Worm (Caenorhabditis elegans) whole organism, L4 larva: Measurements from ENCODE around the gene F35A5.8.

Experiments used
- F44E2.7 ChIP-seq: fragments of 200-800 bp; sonication (Bioruptor generic); IDR thresholded peaks from 2 replicates; pipeline ENCODE4 v2.1.2; 2022; ENCODE audit warnings: missing genetic modification characterization, missing compliant biosample characterization
- F49E8.2 ChIP-seq: sonication (generic microtip); optimal IDR thresholded peaks from 2 replicates; lab custom pipeline; 2016; ENCODE audit warnings: missing compliant biosample characterization, mild to moderate bottlenecking, missing genetic modification characterization, borderline replicate concordance
- T20F7.1 ChIP-seq: fragments of 200-800 bp; sonication (Bioruptor generic); optimal IDR thresholded peaks from 2 replicates; lab custom pipeline; 2018; ENCODE audit warnings: mild to moderate bottlenecking, missing genetic modification characterization, missing compliant biosample characterization
- Y48G9A.11 ChIP-seq: fragments of 200-800 bp; sonication (Bioruptor generic); IDR thresholded peaks from 2 replicates; pipeline ENCODE4 v1.3.6; 2022; ENCODE audit warnings: missing genetic modification reagents, missing genetic modification characterization, missing compliant biosample characterization
- Y5F2A.4 ChIP-seq: fragments of 200-800 bp; sonication (Bioruptor generic); optimal IDR thresholded peaks from 2 replicates; lab custom pipeline; 2018; ENCODE audit warnings: mild to moderate bottlenecking, missing genetic modification characterization, missing compliant biosample characterization
- ZK337.2 ChIP-seq: fragments of 200-800 bp; sonication (Bioruptor generic); IDR thresholded peaks from 2 replicates; pipeline ENCODE4 v1.3.6; 2022; ENCODE audit warnings: missing genetic modification reagents, missing genetic modification characterization, missing compliant biosample characterization
- ZK546.5 ChIP-seq, 2 experiments: sonication (generic microtip); optimal IDR thresholded peaks; 2 replicates each; lab custom pipeline; 2017; ENCODE audit warnings: missing biosample characterization in 2 of 2, missing genetic modification characterization in 2 of 2
- aha-1 ChIP-seq: fragments of 150-350 bp; peaks from one replicate; lab custom pipeline; 2014; ENCODE audit warnings: missing biosample characterization, missing genetic modification characterization
- aly-2 ChIP-seq: sonication (generic microtip); optimal IDR thresholded peaks from 2 replicates; lab custom pipeline; 2018; ENCODE audit warnings: missing biosample characterization, missing genetic modification characterization
- attf-4 ChIP-seq: sonication (generic microtip); optimal IDR thresholded peaks from 3 replicates; lab custom pipeline; 2017; ENCODE audit warnings: missing biosample characterization, missing genetic modification characterization
- ceh-44 ChIP-seq: fragments of 200-800 bp; sonication (Bioruptor generic); IDR thresholded peaks from 2 replicates; pipeline ENCODE4 v1.3.6; 2022; ENCODE audit warnings: missing genetic modification reagents, missing genetic modification characterization, missing compliant biosample characterization
- ceh-82 ChIP-seq: sonication (generic microtip); optimal IDR thresholded peaks from 2 replicates; lab custom pipeline; 2017; ENCODE audit warnings: missing biosample characterization, missing genetic modification characterization
- cey-2 ChIP-seq: sonication (generic microtip); optimal IDR thresholded peaks from 3 replicates; lab custom pipeline; 2017; ENCODE audit warnings: missing genetic modification characterization, mild to moderate bottlenecking, missing compliant biosample characterization, antibody characterized with exemption, borderline replicate concordance; ENCODE audit not compliant: insufficient read depth
- daf-16 ChIP-seq, 3 experiments: sonication (generic microtip); optimal IDR thresholded peaks; 2 replicates each; lab custom pipeline; 2016 to 2017; ENCODE audit warnings: missing genetic modification characterization in 3 of 3, missing genetic modification reagents in 3 of 3, mild to moderate bottlenecking in 2 of 3, missing compliant biosample characterization in 2 of 3, missing biosample characterization in 1 of 3, moderate library complexity in 1 of 3
- daf-19 ChIP-seq: fragments of 200-800 bp; sonication (Bioruptor generic); conservative IDR thresholded peaks from 2 replicates; pipeline ENCODE4 v1.3.6; 2022; ENCODE audit warnings: missing genetic modification characterization, missing compliant biosample characterization
- dmd-6 ChIP-seq: fragments of 200-800 bp; sonication (Bioruptor generic); IDR thresholded peaks from 2 replicates; pipeline ENCODE4 v1.3.6; 2022; ENCODE audit warnings: missing genetic modification reagents, missing genetic modification characterization, missing compliant biosample characterization
- dmd-8 ChIP-seq: fragments of 200-800 bp; sonication (Bioruptor generic); IDR thresholded peaks from 2 replicates; pipeline ENCODE4 v1.3.6; 2022; ENCODE audit warnings: missing genetic modification characterization, missing compliant biosample characterization
- dve-1 ChIP-seq: sonication (generic microtip); optimal IDR thresholded peaks from 2 replicates; lab custom pipeline; 2017; ENCODE audit warnings: antibody characterized with exemption, mild to moderate bottlenecking, missing genetic modification characterization, missing compliant biosample characterization; ENCODE audit not compliant: insufficient read depth
- egl-43 ChIP-seq: fragments of 200-800 bp; sonication (Bioruptor generic); IDR thresholded peaks from 2 replicates; pipeline ENCODE4 v1.3.6; 2022; ENCODE audit warnings: missing genetic modification reagents, missing genetic modification characterization, missing compliant biosample characterization
- fos-1 ChIP-seq: fragments of 150-350 bp; optimal IDR thresholded peaks from 2 replicates; lab custom pipeline; 2014; ENCODE audit warnings: missing biosample characterization, missing genetic modification characterization
- hlh-11 ChIP-seq: fragments of 200-800 bp; sonication (Bioruptor generic); optimal IDR thresholded peaks from 2 replicates; lab custom pipeline; 2018; ENCODE audit warnings: mild to moderate bottlenecking, missing genetic modification characterization, missing compliant biosample characterization
- jun-1 ChIP-seq: fragments of 150-350 bp; optimal IDR thresholded peaks from 2 replicates; lab custom pipeline; 2014; ENCODE audit warnings: missing biosample characterization, missing genetic modification reagents, missing genetic modification characterization
- lin-13 ChIP-seq: fragments of 150-350 bp; optimal IDR thresholded peaks from 2 replicates; lab custom pipeline; 2014; ENCODE audit warnings: missing biosample characterization, missing genetic modification reagents, missing genetic modification characterization
- lin-29 ChIP-seq: fragments of 200-800 bp; sonication (Bioruptor generic); IDR thresholded peaks from 2 replicates; pipeline ENCODE4 v1.3.6; 2022; ENCODE audit warnings: missing genetic modification reagents, missing genetic modification characterization, missing compliant biosample characterization
- lin-39 ChIP-seq: fragments of 150-350 bp; optimal IDR thresholded peaks from 2 replicates; lab custom pipeline; 2014; ENCODE audit warnings: missing biosample characterization, missing genetic modification reagents, missing genetic modification characterization
- lir-3 ChIP-seq: sonication (generic microtip); optimal IDR thresholded peaks from 2 replicates; lab custom pipeline; 2016; ENCODE audit warnings: mild to moderate bottlenecking, missing genetic modification characterization, missing compliant biosample characterization
- lsy-2 ChIP-seq, 2 experiments: fragments of 150-350 bp in 1 of 2; sonication (generic microtip) in 1 of 2; optimal IDR thresholded peaks; 2 replicates each; lab custom pipeline; 2014 to 2017; ENCODE audit warnings: missing biosample characterization in 2 of 2, missing genetic modification characterization in 2 of 2
- madf-9 ChIP-seq: fragments of 200-800 bp; sonication (Bioruptor generic); conservative IDR thresholded peaks from 2 replicates; pipeline ENCODE4 v1.3.6; 2022; ENCODE audit warnings: missing genetic modification reagents, missing genetic modification characterization, missing compliant biosample characterization
- mep-1 ChIP-seq: fragments of 150-350 bp; sonication (generic microtip); optimal IDR thresholded peaks from 3 replicates; lab custom pipeline; 2014; ENCODE audit warnings: missing biosample characterization, missing genetic modification characterization
- mxl-3 ChIP-seq: fragments of 200-800 bp; sonication (Bioruptor generic); optimal IDR thresholded peaks from 2 replicates; lab custom pipeline; 2018; ENCODE audit warnings: mild to moderate bottlenecking, missing genetic modification characterization, missing compliant biosample characterization
- nhr-111 ChIP-seq: fragments of 200-800 bp; sonication (Bioruptor generic); optimal IDR thresholded peaks from 2 replicates; lab custom pipeline; 2018; ENCODE audit warnings: mild to moderate bottlenecking, missing genetic modification characterization, missing compliant biosample characterization
- nhr-25 ChIP-seq: sonication (generic microtip); optimal IDR thresholded peaks from 2 replicates; lab custom pipeline; 2017; ENCODE audit warnings: missing genetic modification characterization, mild to moderate bottlenecking, missing compliant biosample characterization, antibody characterized with exemption, moderate library complexity, borderline replicate concordance; ENCODE audit not compliant: insufficient read depth
- nhr-28 ChIP-seq: fragments of 150-350 bp; optimal IDR thresholded peaks from 2 replicates; lab custom pipeline; 2014; ENCODE audit warnings: missing biosample characterization, missing genetic modification characterization
- nhr-48 ChIP-seq: sonication (generic microtip); optimal IDR thresholded peaks from 2 replicates; lab custom pipeline; 2016; ENCODE audit warnings: mild to moderate bottlenecking, missing genetic modification characterization, missing compliant biosample characterization
- nhr-76 ChIP-seq: fragments of 150-350 bp; optimal IDR thresholded peaks from 2 replicates; lab custom pipeline; 2014; ENCODE audit warnings: missing biosample characterization, missing genetic modification characterization
- nhr-77 ChIP-seq: fragments of 150-350 bp; optimal IDR thresholded peaks from 2 replicates; lab custom pipeline; 2014; ENCODE audit warnings: missing biosample characterization, missing genetic modification characterization
- pha-4 ChIP-seq, 2 experiments: fragments of 150-350 bp in 1 of 2; fragments of 200-800 bp in 1 of 2; sonication (Bioruptor generic) in 1 of 2; IDR thresholded peaks in 1 of 2; optimal IDR thresholded peaks in 1 of 2; 2 replicates each; pipeline versions ENCODE4 v1.3.6 to Lab custom; 2014 to 2022; ENCODE audit warnings: missing genetic modification characterization in 2 of 2, missing genetic modification reagents in 2 of 2, missing biosample characterization in 1 of 2, missing compliant biosample characterization in 1 of 2
- php-3 ChIP-seq: fragments of 200-800 bp; sonication (Bioruptor generic); IDR thresholded peaks from 2 replicates; pipeline ENCODE4 v1.3.6; 2022; ENCODE audit warnings: missing genetic modification reagents, missing genetic modification characterization, missing compliant biosample characterization
- pqm-1 ChIP-seq: sonication (generic microtip); optimal IDR thresholded peaks from 2 replicates; lab custom pipeline; 2017; ENCODE audit warnings: missing biosample characterization, missing genetic modification characterization
- snpc-1.2 ChIP-seq: fragments of 200-800 bp; sonication (Bioruptor generic); IDR thresholded peaks from 2 replicates; pipeline ENCODE4 v1.3.6; 2022; ENCODE audit warnings: missing genetic modification reagents, missing genetic modification characterization, missing compliant biosample characterization
- snpc-4 ChIP-seq: fragments of 150-350 bp; optimal IDR thresholded peaks from 2 replicates; lab custom pipeline; 2014; ENCODE audit warnings: missing biosample characterization, missing genetic modification characterization
- unc-39 ChIP-seq: sonication (generic microtip); optimal IDR thresholded peaks from 2 replicates; lab custom pipeline; 2017; ENCODE audit warnings: missing biosample characterization, missing genetic modification characterization
- unc-62 ChIP-seq, 3 experiments: fragments of 150-350 bp in 1 of 3; sonication (generic microtip); optimal IDR thresholded peaks in 2 of 3; peaks in 1 of 3; 1 replicate in 1 of 3; 2 replicates in 2 of 3; lab custom pipeline; 2014 to 2017; ENCODE audit warnings: missing biosample characterization in 3 of 3, missing genetic modification characterization in 3 of 3, missing genetic modification reagents in 3 of 3, missing genotype in 1 of 3
- vab-7 ChIP-seq: fragments of 200-800 bp; sonication (Bioruptor generic); IDR thresholded peaks from 2 replicates; pipeline ENCODE4 v1.3.6; 2022; ENCODE audit warnings: missing genetic modification reagents, missing genetic modification characterization, missing compliant biosample characterization

F35A5.8 gene

ce11 chrX:3826172-3826571 lies 22.9 kb upstream of the F35A5.8 start (continued):
- peak; percentile 38 for TF ChIP-seq hlh-11
- peak; percentile 28 for TF ChIP-seq dve-1
- TF ChIP-seq dmd-8 (GFP tag; lab: Robert Waterston, UW) = no peak
- peak; percentile 21 for TF ChIP-seq mep-1 (tag; lab: Kevin White, UChicago)

- TF ChIP-seq unc-62 (GFP tag; optimal IDR thresholded peaks at IDR 0.05 in 1 of 2; lab: Kevin White, UChicago) = peak in 1 of 2 experiments; percentile 95
- TF ChIP-seq unc-62 (tag; optimal IDR thresholded peaks at IDR 0.05; lab: Kevin White, UChicago) = no peak
- peak; percentile 63 for TF ChIP-seq pqm-1 (tag; lab: Kevin White, UChicago)
- no peak for TF ChIP-seq nhr-25
- peak; percentile 60 for TF ChIP-seq nhr-77 (tag; lab: Kevin White, UChicago)
- peak; percentile 50 for TF ChIP-seq dve-1
- peak; percentile 30 for TF ChIP-seq T20F7.1
- peak in 1 of 2 experiments; percentile 2 for TF ChIP-seq lsy-2 (tag; optimal IDR thresholded peaks at IDR 0.05; lab: Kevin White, UChicago)
- no peak for TF ChIP-seq Y5F2A.4 (GFP tag; lab: Kevin White, UChicago)
- TF ChIP-seq daf-16 (GFP tag; optimal IDR thresholded peaks at IDR 0.05; lab: Kevin White, UChicago) = no peak
- TF ChIP-seq daf-16 (tag; optimal IDR thresholded peaks at IDR 0.05; lab: Kevin White, UChicago) = peak; percentile 49
- TF ChIP-seq aly-2 (tag; lab: Kevin White, UChicago) = no peak
- TF ChIP-seq nhr-28 (tag; lab: Kevin White, UChicago) = peak; percentile 32
- TF ChIP-seq pha-4 (GFP tag; IDR thresholded peaks at IDR 0.05; lab: Robert Waterston, UW) = 0 out of 2 replicates have a peak, but pooled peaks have one; percentile 9
- TF ChIP-seq pha-4 (tag; optimal IDR thresholded peaks at IDR 0.05; lab: Kevin White, UChicago) = no peak
- TF ChIP-seq dmd-6 = peak; percentile 73
- TF ChIP-seq nhr-111 = no peak
- TF ChIP-seq snpc-1.2 = no peak
- TF ChIP-seq unc-39 (tag; lab: Kevin White, UChicago) = no peak
Observed at ce11 chrX:3824907-3825689, 21.8 kb upstream of the F35A5.8 start.

ce11 chrX:3824443-3824842 lies 21.2 kb upstream of the F35A5.8 start:
- TF ChIP-seq fos-1 (no peak), ceh-82 (tag; lab: Kevin White, UChicago) (no peak), nhr-76 (no peak), hlh-11 (no peak), php-3 (GFP tag; lab: Robert Waterston, UW) (no peak), lir-3 (tag; lab: Kevin White, UChicago) (no peak), dmd-8 (GFP tag; lab: Robert Waterston, UW) (no peak), cey-2 (no peak), ZK337.2 (GFP tag; lab: Robert Waterston, UW) (no peak), ceh-44 (GFP tag; lab: Robert Waterston, UW) (no peak), lin-39 (tag; lab: Kevin White, UChicago) (no peak), mxl-3 (GFP tag; lab: Kevin White, UChicago) (peak; percentile 83), Y48G9A.11 (GFP tag; lab: Robert Waterston, UW) (no peak), pha-4 (GFP tag; IDR thresholded peaks at IDR 0.05; lab: Robert Waterston, UW) (peak; percentile 13), pha-4 (tag; optimal IDR thresholded peaks at IDR 0.05; lab: Kevin White, UChicago) (no peak), T20F7.1 (no peak), vab-7 (GFP tag; lab: Robert Waterston, UW) (no peak), snpc-4 (tag; lab: Kevin White, UChicago) (no peak), F49E8.2 (tag; lab: Kevin White, UChicago) (no peak), aha-1 (tag; lab: Kevin White, UChicago) (peak; percentile 8), lsy-2 (tag; optimal IDR thresholded peaks at IDR 0.05; lab: Kevin White, UChicago) (no peak), lin-29 (GFP tag; lab: Robert Waterston, UW) (peak; percentile 47; the same call in 1 of the 2 replicates), lin-13 (GFP tag; lab: Kevin White, UChicago) (no peak), nhr-48 (tag; lab: Kevin White, UChicago) (peak; percentile 2), daf-19 (no peak), F44E2.7 (GFP tag; lab: Robert Waterston, UW) (no peak), jun-1 (tag; lab: Kevin White, UChicago) (no peak), attf-4 (tag; lab: Kevin White, UChicago) (no peak), ZK546.5 (tag; optimal IDR thresholded peaks at IDR 0.05; lab: Kevin White, UChicago) (no peak), egl-43 (GFP tag; lab: Robert Waterston, UW) (0 out of 2 replicates have a peak, but pooled peaks have one; percentile 40), madf-9 (GFP tag; lab: Robert Waterston, UW) (peak; percentile 71; the same call in 1 of the 2 replicates)
